Worm (Caenorhabditis elegans) whole organism, L4 larva: ENCODE measurements around the gene srd-66.

Source experiments
- D1046.2 ChIP-seq: fragments of 200-800 bp; sonication (Bioruptor generic); IDR thresholded peaks from 2 replicates; pipeline ENCODE4 v1.3.6; 2022; ENCODE audit warnings: missing genetic modification characterization, missing compliant biosample characterization
- F37D6.2 ChIP-seq: sonication (generic microtip); optimal IDR thresholded peaks from 2 replicates; lab custom pipeline; 2016; ENCODE audit warnings: mild to moderate bottlenecking, missing genetic modification characterization, missing compliant biosample characterization
- R02D3.7 ChIP-seq: fragments of 150-350 bp; sonication (generic microtip); optimal IDR thresholded peaks from 3 replicates; lab custom pipeline; 2014; ENCODE audit warnings: missing biosample characterization, missing genetic modification characterization
- Y48G9A.11 ChIP-seq: fragments of 200-800 bp; sonication (Bioruptor generic); IDR thresholded peaks from 2 replicates; pipeline ENCODE4 v1.3.6; 2022; ENCODE audit warnings: missing genetic modification reagents, missing genetic modification characterization, missing compliant biosample characterization
- Y5F2A.4 ChIP-seq: fragments of 200-800 bp; sonication (Bioruptor generic); optimal IDR thresholded peaks from 2 replicates; lab custom pipeline; 2018; ENCODE audit warnings: mild to moderate bottlenecking, missing genetic modification characterization, missing compliant biosample characterization
- aha-1 ChIP-seq: fragments of 150-350 bp; peaks from one replicate; lab custom pipeline; 2014; ENCODE audit warnings: missing biosample characterization, missing genetic modification characterization
- ama-1 ChIP-seq: fragments of 150-350 bp; optimal IDR thresholded peaks from 2 replicates; lab custom pipeline; 2014; ENCODE audit warnings: inconsistent platforms, mixed read lengths
- arid-1 ChIP-seq: fragments of 200-800 bp; sonication (Bioruptor generic); conservative IDR thresholded peaks from 2 replicates; pipeline ENCODE4 v1.3.6; 2022; ENCODE audit warnings: missing genetic modification reagents, missing genetic modification characterization, missing compliant biosample characterization
- ceh-20 ChIP-seq: fragments of 200-800 bp; sonication (Bioruptor generic); IDR thresholded peaks from 2 replicates; pipeline ENCODE4 v1.3.6; 2022; ENCODE audit warnings: missing genetic modification reagents, missing genetic modification characterization, missing compliant biosample characterization
- ceh-32 ChIP-seq: sonication (generic microtip); optimal IDR thresholded peaks from 2 replicates; lab custom pipeline; 2016; ENCODE audit warnings: mild to moderate bottlenecking, missing genetic modification characterization, missing compliant biosample characterization; ENCODE audit not compliant: poor library complexity
- ceh-44 ChIP-seq: fragments of 200-800 bp; sonication (Bioruptor generic); IDR thresholded peaks from 2 replicates; pipeline ENCODE4 v1.3.6; 2022; ENCODE audit warnings: missing genetic modification reagents, missing genetic modification characterization, missing compliant biosample characterization
- ctbp-1 ChIP-seq: fragments of 200-800 bp; sonication (Bioruptor generic); IDR thresholded peaks from 2 replicates; pipeline ENCODE4 v1.3.6; 2022; ENCODE audit warnings: missing genetic modification reagents, missing genetic modification characterization, missing compliant biosample characterization
- daf-19 ChIP-seq: fragments of 200-800 bp; sonication (Bioruptor generic); conservative IDR thresholded peaks from 2 replicates; pipeline ENCODE4 v1.3.6; 2022; ENCODE audit warnings: missing genetic modification characterization, missing compliant biosample characterization
- daf-8 ChIP-seq: fragments of 200-800 bp; sonication (Bioruptor generic); IDR thresholded peaks from 2 replicates; pipeline ENCODE4 v1.3.6; 2022; ENCODE audit warnings: missing genetic modification characterization, missing compliant biosample characterization
- dmd-6 ChIP-seq: fragments of 200-800 bp; sonication (Bioruptor generic); IDR thresholded peaks from 2 replicates; pipeline ENCODE4 v1.3.6; 2022; ENCODE audit warnings: missing genetic modification reagents, missing genetic modification characterization, missing compliant biosample characterization
- dmd-8 ChIP-seq: fragments of 200-800 bp; sonication (Bioruptor generic); IDR thresholded peaks from 2 replicates; pipeline ENCODE4 v1.3.6; 2022; ENCODE audit warnings: missing genetic modification characterization, missing compliant biosample characterization
- dpl-1 ChIP-seq: fragments of 150-350 bp; optimal IDR thresholded peaks from 2 replicates; lab custom pipeline; 2014; ENCODE audit warnings: missing biosample characterization, missing genetic modification reagents, missing genetic modification characterization
- dve-1 ChIP-seq: sonication (generic microtip); optimal IDR thresholded peaks from 2 replicates; lab custom pipeline; 2017; ENCODE audit warnings: antibody characterized with exemption, mild to moderate bottlenecking, missing genetic modification characterization, missing compliant biosample characterization; ENCODE audit not compliant: insufficient read depth
- egl-43 ChIP-seq: fragments of 200-800 bp; sonication (Bioruptor generic); IDR thresholded peaks from 2 replicates; pipeline ENCODE4 v1.3.6; 2022; ENCODE audit warnings: missing genetic modification reagents, missing genetic modification characterization, missing compliant biosample characterization
- gei-8 ChIP-seq: fragments of 200-800 bp; sonication (Bioruptor generic); optimal IDR thresholded peaks from 2 replicates; lab custom pipeline; 2018; ENCODE audit warnings: mild to moderate bottlenecking, missing genetic modification characterization, missing compliant biosample characterization
- hlh-30 ChIP-seq: sonication (generic microtip); optimal IDR thresholded peaks from 2 replicates; lab custom pipeline; 2017; ENCODE audit warnings: antibody characterized with exemption, mild to moderate bottlenecking, missing genetic modification characterization, missing compliant biosample characterization; ENCODE audit not compliant: insufficient read depth
- lim-7 ChIP-seq: fragments of 200-800 bp; sonication (Bioruptor generic); IDR thresholded peaks from 2 replicates; pipeline ENCODE4 v1.3.6; 2022; ENCODE audit warnings: missing genetic modification characterization, missing compliant biosample characterization
- lin-13 ChIP-seq: fragments of 150-350 bp; optimal IDR thresholded peaks from 2 replicates; lab custom pipeline; 2014; ENCODE audit warnings: missing biosample characterization, missing genetic modification reagents, missing genetic modification characterization
- lin-38 ChIP-seq: fragments of 200-800 bp; sonication (Bioruptor generic); IDR thresholded peaks from 2 replicates; pipeline ENCODE4 v1.3.6; 2022; ENCODE audit warnings: missing genetic modification reagents, missing genetic modification characterization, missing compliant biosample characterization
- lsy-2 ChIP-seq, 2 experiments: fragments of 150-350 bp in 1 of 2; sonication (generic microtip) in 1 of 2; optimal IDR thresholded peaks; 2 replicates each; lab custom pipeline; 2014 to 2017; ENCODE audit warnings: missing biosample characterization in 2 of 2, missing genetic modification characterization in 2 of 2
- madf-5 ChIP-seq, 2 experiments: fragments of 200-800 bp; sonication (Bioruptor generic); IDR thresholded peaks; 2 replicates each; pipeline ENCODE4 v1.3.6; 2022; ENCODE audit warnings: missing compliant biosample characterization in 2 of 2, missing genetic modification characterization in 2 of 2
- madf-9 ChIP-seq: fragments of 200-800 bp; sonication (Bioruptor generic); conservative IDR thresholded peaks from 2 replicates; pipeline ENCODE4 v1.3.6; 2022; ENCODE audit warnings: missing genetic modification reagents, missing genetic modification characterization, missing compliant biosample characterization
- mes-2 ChIP-seq: sonication (generic microtip); optimal IDR thresholded peaks from 2 replicates; lab custom pipeline; 2016; ENCODE audit warnings: missing genotype, mild to moderate bottlenecking, missing genetic modification characterization, missing compliant biosample characterization; ENCODE audit not compliant: poor library complexity, severe bottlenecking
- mxl-2 ChIP-seq: fragments of 200-800 bp; sonication (Bioruptor generic); conservative IDR thresholded peaks from 2 replicates; pipeline ENCODE4 v1.3.6; 2022; ENCODE audit warnings: missing genetic modification reagents, missing genetic modification characterization, missing compliant biosample characterization
- nhr-102 ChIP-seq: sonication (generic microtip); optimal IDR thresholded peaks from 2 replicates; lab custom pipeline; 2016; ENCODE audit warnings: mild to moderate bottlenecking, missing genetic modification characterization, moderate library complexity, missing compliant biosample characterization
- nhr-41 ChIP-seq: fragments of 200-800 bp; sonication (Bioruptor generic); IDR thresholded peaks from 2 replicates; pipeline ENCODE4 v1.3.6; 2022; ENCODE audit warnings: missing genetic modification reagents, missing genetic modification characterization, missing compliant biosample characterization
- nhr-42 ChIP-seq: fragments of 200-800 bp; sonication (Bioruptor generic); IDR thresholded peaks from 2 replicates; pipeline ENCODE4 v1.3.6; 2022; ENCODE audit warnings: missing genetic modification characterization, missing compliant biosample characterization
- pha-4 ChIP-seq, 2 experiments: fragments of 150-350 bp in 1 of 2; fragments of 200-800 bp in 1 of 2; sonication (Bioruptor generic) in 1 of 2; IDR thresholded peaks in 1 of 2; optimal IDR thresholded peaks in 1 of 2; 2 replicates each; pipeline versions ENCODE4 v1.3.6 to Lab custom; 2014 to 2022; ENCODE audit warnings: missing genetic modification characterization in 2 of 2, missing genetic modification reagents in 2 of 2, missing biosample characterization in 1 of 2, missing compliant biosample characterization in 1 of 2
- php-3 ChIP-seq: fragments of 200-800 bp; sonication (Bioruptor generic); IDR thresholded peaks from 2 replicates; pipeline ENCODE4 v1.3.6; 2022; ENCODE audit warnings: missing genetic modification reagents, missing genetic modification characterization, missing compliant biosample characterization
- rbr-2 ChIP-seq: sonication (generic microtip); optimal IDR thresholded peaks from 2 replicates; lab custom pipeline; 2016; ENCODE audit warnings: missing genotype, missing genetic modification characterization, missing compliant biosample characterization
- set-16 ChIP-seq: fragments of 200-800 bp; sonication (Bioruptor generic); IDR thresholded peaks from 2 replicates; pipeline ENCODE4 v1.3.6; 2022; ENCODE audit warnings: missing genetic modification reagents, missing genetic modification characterization, missing compliant biosample characterization
- skn-1 ChIP-seq: fragments of 150-350 bp; optimal IDR thresholded peaks from 2 replicates; lab custom pipeline; 2014; ENCODE audit warnings: missing biosample characterization, missing genetic modification characterization
- snpc-1.2 ChIP-seq: fragments of 200-800 bp; sonication (Bioruptor generic); IDR thresholded peaks from 2 replicates; pipeline ENCODE4 v1.3.6; 2022; ENCODE audit warnings: missing genetic modification reagents, missing genetic modification characterization, missing compliant biosample characterization
- unc-39 ChIP-seq: sonication (generic microtip); optimal IDR thresholded peaks from 2 replicates; lab custom pipeline; 2017; ENCODE audit warnings: missing biosample characterization, missing genetic modification characterization
- unc-62 ChIP-seq, 3 experiments: fragments of 150-350 bp in 1 of 3; sonication (generic microtip); optimal IDR thresholded peaks in 2 of 3; peaks in 1 of 3; 1 replicate in 1 of 3; 2 replicates in 2 of 3; lab custom pipeline; 2014 to 2017; ENCODE audit warnings: missing biosample characterization in 3 of 3, missing genetic modification characterization in 3 of 3, missing genetic modification reagents in 3 of 3, missing genotype in 1 of 3
- vab-7 ChIP-seq: fragments of 200-800 bp; sonication (Bioruptor generic); IDR thresholded peaks from 2 replicates; pipeline ENCODE4 v1.3.6; 2022; ENCODE audit warnings: missing genetic modification reagents, missing genetic modification characterization, missing compliant biosample characterization
- zfp-3 ChIP-seq: fragments of 200-800 bp; sonication (Bioruptor generic); conservative IDR thresholded peaks from 2 replicates; pipeline ENCODE4 v1.3.6; 2022; ENCODE audit warnings: missing genetic modification reagents, missing genetic modification characterization, missing compliant biosample characterization
- ztf-7 ChIP-seq: fragments of 150-350 bp; optimal IDR thresholded peaks from 2 replicates; lab custom pipeline; 2014; ENCODE audit warnings: missing biosample characterization, missing genetic modification characterization

srd-66 gene

ce11 chrIII:1982597-1983244 lies at the start of gene srd-66:
TSS of gene srd-66 (minus strand) at chrIII:1982647.
- no peak for TF ChIP-seq rbr-2 (tag; lab: Kevin White, UChicago)
- no peak for TF ChIP-seq unc-62 (GFP tag; optimal IDR thresholded peaks at IDR 0.05 in 1 of 2; lab: Kevin White, UChicago)
- no peak for TF ChIP-seq unc-62 (tag; optimal IDR thresholded peaks at IDR 0.05; lab: Kevin White, UChicago)
- no peak for TF ChIP-seq R02D3.7 (tag; lab: Kevin White, UChicago)
- TF ChIP-seq dve-1 (tag; lab: Kevin White, UChicago) = no peak
- TF ChIP-seq F37D6.2 = no peak
- TF ChIP-seq pha-4 (GFP tag; IDR thresholded peaks at IDR 0.05; lab: Robert Waterston, UW) = no peak
- no peak for TF ChIP-seq pha-4 (tag; optimal IDR thresholded peaks at IDR 0.05; lab: Kevin White, UChicago)
- TF ChIP-seq hlh-30 (tag; lab: Kevin White, UChicago) = no peak
- TF ChIP-seq mxl-2 (GFP tag; lab: Robert Waterston, UW) = no peak
- TF ChIP-seq skn-1 = no peak
- TF ChIP-seq ctbp-1 (GFP tag; lab: Robert Waterston, UW) = no peak
- TF ChIP-seq gei-8 (GFP tag; lab: Kevin White, UChicago) = no peak
- TF ChIP-seq mes-2 (tag; lab: Kevin White, UChicago) = no peak
- no peak for TF ChIP-seq ama-1
- TF ChIP-seq lin-38 = no peak
- no peak for TF ChIP-seq nhr-42 (GFP tag; lab: Robert Waterston, UW)
- TF ChIP-seq lim-7 (GFP tag; lab: Robert Waterston, UW) = no peak
- no peak for TF ChIP-seq ztf-7 (tag; lab: Kevin White, UChicago)
- TF ChIP-seq Y48G9A.11 (GFP tag; lab: Robert Waterston, UW) = no peak
- TF ChIP-seq unc-39 = no peak

ce11 chrIII:2031746-2032145 lies 49.3 kb upstream of the srd-66 start:
- TF ChIP-seq aha-1 (peak; percentile 4), arid-1 (GFP tag; lab: Robert Waterston, UW) (0 out of 2 replicates have a peak, but pooled peaks have one; percentile 22), dmd-8 (GFP tag; lab: Robert Waterston, UW) (0 out of 2 replicates have a peak, but pooled peaks have one; percentile 40), lin-13 (GFP tag; lab: Kevin White, UChicago) (no peak), Y5F2A.4 (no peak), lin-38 (peak; percentile 47), lim-7 (GFP tag; lab: Robert Waterston, UW) (peak; percentile 74), zfp-3 (GFP tag; lab: Robert Waterston, UW) (peak; percentile 29; the same call in 1 of the 2 replicates), vab-7 (GFP tag; lab: Robert Waterston, UW) (0 out of 2 replicates have a peak, but pooled peaks have one; percentile 15)

ce11 chrIII:2030776-2031565 lies 48.5 kb upstream of the srd-66 start:
- TF ChIP-seq D1046.2 (peak; percentile 72; the same call in 1 of the 2 replicates), ceh-44 (GFP tag; lab: Robert Waterston, UW) (peak; percentile 56; the same call in 1 of the 2 replicates), nhr-102 (no peak), daf-19 (GFP tag; lab: Robert Waterston, UW) (no peak), daf-8 (GFP tag; lab: Robert Waterston, UW) (no peak), nhr-41 (peak; percentile 63; the same call in 1 of the 2 replicates), arid-1 (GFP tag; lab: Robert Waterston, UW) (peak; percentile 46; the same call in 1 of the 2 replicates), lsy-2 (tag; optimal IDR thresholded peaks at IDR 0.05; lab: Kevin White, UChicago) (no peak), lin-13 (GFP tag; lab: Kevin White, UChicago) (peak; percentile 68), Y48G9A.11 (GFP tag; lab: Robert Waterston, UW) (peak; percentile 65), ceh-20 (peak; percentile 14; the same call in 1 of the 2 replicates), set-16 (GFP tag; lab: Robert Waterston, UW) (0 out of 2 replicates have a peak, but pooled peaks have one; percentile 13), ceh-32 (tag; lab: Kevin White, UChicago) (no peak), snpc-1.2 (GFP tag; lab: Robert Waterston, UW) (peak; percentile 58; the same call in 1 of the 2 replicates), gei-8 (GFP tag; lab: Kevin White, UChicago) (no peak), madf-9 (GFP tag; lab: Robert Waterston, UW) (peak; percentile 65), dmd-6 (peak; percentile 31), egl-43 (GFP tag; lab: Robert Waterston, UW) (peak; percentile 76; the same call in 1 of the 2 replicates), php-3 (GFP tag; lab: Robert Waterston, UW) (0 out of 2 replicates have a peak, but pooled peaks have one; percentile 41), dpl-1 (GFP tag; lab: Kevin White, UChicago) (no peak), madf-5 (GFP tag; IDR thresholded peaks at IDR 0.05; lab: Robert Waterston, UW) (peak; percentile 48 to 87; a peak in 2 of 4 replicates)
